Fruit fly (Drosophila melanogaster): ENCODE measurements around the gene TM9SF2.

The TM9SF2 gene

dm6 chr2L:20761951-20762538, 27.9 kb upstream of the TM9SF2 start (continued):
- TF ChIP-seq net (GFP tag; optimal IDR thresholded peaks at IDR 0.05) (peak; percentile 81), OdsH (GFP tag; optimal IDR thresholded peaks at IDR 0.05) (peak; percentile 80), Smox (GFP tag; optimal IDR thresholded peaks at IDR 0.05) (peak; percentile 78), Sox14 (GFP tag; optimal IDR thresholded peaks at IDR 0.05) (peak; percentile 52), Hr4 (GFP tag; optimal IDR thresholded peaks at IDR 0.05) (peak; percentile 68), pdm3 (GFP tag; optimal IDR thresholded peaks at IDR 0.05) (peak; percentile 74), Sox15 (GFP tag; optimal IDR thresholded peaks at IDR 0.05) (peak; percentile 67), Lpt (GFP tag; optimal IDR thresholded peaks at IDR 0.05) (peak; percentile 57), lz (GFP tag; optimal IDR thresholded peaks at IDR 0.05) (peak; percentile 71), CG10631 (GFP tag; optimal IDR thresholded peaks at IDR 0.05) (peak; percentile 76), Met (GFP tag; optimal IDR thresholded peaks at IDR 0.05) (peak; percentile 83), Gug (GFP tag; IDR thresholded peaks at IDR 0.05) (peak; percentile 84), Blimp-1 (GFP tag; optimal IDR thresholded peaks at IDR 0.05) (peak; percentile 48), CG9139 (GFP tag; optimal IDR thresholded peaks at IDR 0.05) (peak; percentile 68), CG15336 (GFP tag; IDR thresholded peaks at IDR 0.05) (peak; percentile 84), dac (GFP tag; optimal IDR thresholded peaks at IDR 0.05) (peak; percentile 0), Eip78C (GFP tag) (peak; percentile 95), CG6163 (GFP tag; IDR thresholded peaks at IDR 0.05) (peak; percentile 86), CG10669 (GFP tag; optimal IDR thresholded peaks at IDR 0.05) (peak; percentile 80), Hr39 (GFP tag; optimal IDR thresholded peaks at IDR 0.05) (peak; percentile 50), fd85E (GFP tag; optimal IDR thresholded peaks at IDR 0.05) (peak; percentile 30), dsx (GFP tag; optimal IDR thresholded peaks at IDR 0.05; ENCODE audit: poor library complexity, severe bottlenecking) (no peak), Ets96B (tag; optimal IDR thresholded peaks at IDR 0.05) (peak; percentile 70), Hr38 (GFP tag; optimal IDR thresholded peaks at IDR 0.05) (no peak), CG34406 (GFP tag; optimal IDR thresholded peaks at IDR 0.05) (peak; percentile 86), CG6808 (GFP tag; optimal IDR thresholded peaks at IDR 0.05) (peak; percentile 60), CG11902 (GFP tag; optimal IDR thresholded peaks at IDR 0.05) (peak; percentile 73), CG4318 (GFP tag; optimal IDR thresholded peaks at IDR 0.05) (peak; percentile 29), cyc (GFP tag; optimal IDR thresholded peaks at IDR 0.05) (peak; percentile 77), CG3032 (tag; optimal IDR thresholded peaks at IDR 0.05) (peak; percentile 74), achi (GFP tag; optimal IDR thresholded peaks at IDR 0.05) (peak; percentile 79), salr (GFP tag; optimal IDR thresholded peaks at IDR 0.05) (peak; percentile 41 to 56), fd59A (GFP tag; optimal IDR thresholded peaks at IDR 0.05) (peak; percentile 54)

dm6 chr2L:20760956-20761355, 26.8 kb upstream of the TM9SF2 start:
- TF ChIP-seq CG7368 (GFP tag; optimal IDR thresholded peaks at IDR 0.05) = no peak
- no peak for TF ChIP-seq Hr4 (GFP tag; optimal IDR thresholded peaks at IDR 0.05)
- TF ChIP-seq vri (GFP tag; optimal IDR thresholded peaks at IDR 0.05) = peak; percentile 65
- no peak for TF ChIP-seq Sox102F (GFP tag; optimal IDR thresholded peaks at IDR 0.05)
- no peak for TF ChIP-seq CG10631 (GFP tag; optimal IDR thresholded peaks at IDR 0.05)
- TF ChIP-seq Gug (GFP tag; IDR thresholded peaks at IDR 0.05) = no peak
- TF ChIP-seq CG8119 (GFP tag; IDR thresholded peaks at IDR 0.05) = no peak
- no peak for TF ChIP-seq fd85E (GFP tag; optimal IDR thresholded peaks at IDR 0.05)
- TF ChIP-seq pdm3 (GFP tag; optimal IDR thresholded peaks at IDR 0.05) = no peak
- TF ChIP-seq esn (GFP tag; optimal IDR thresholded peaks at IDR 0.05) = no peak
- TF ChIP-seq CG34406 (GFP tag; optimal IDR thresholded peaks at IDR 0.05) = no peak
- peak; percentile 17 for TF ChIP-seq Eip93F (GFP tag; optimal IDR thresholded peaks at IDR 0.05)
- no peak for TF ChIP-seq CG9139 (GFP tag; optimal IDR thresholded peaks at IDR 0.05)
- TF ChIP-seq CG6792 (GFP tag; optimal IDR thresholded peaks at IDR 0.05) = no peak
- TF ChIP-seq acj6 (GFP tag; optimal IDR thresholded peaks at IDR 0.05) = no peak
- TF ChIP-seq dsx (GFP tag; optimal IDR thresholded peaks at IDR 0.05; ENCODE audit: poor library complexity, severe bottlenecking) = no peak
- TF ChIP-seq CG11762 (GFP tag; optimal IDR thresholded peaks at IDR 0.05; ENCODE audit: insufficient read depth) = no peak
- TF ChIP-seq CG8632 (GFP tag; optimal IDR thresholded peaks at IDR 0.05) = no peak
- TF ChIP-seq spab (GFP tag; optimal IDR thresholded peaks at IDR 0.05) = no peak
- TF ChIP-seq Hr39 (GFP tag; optimal IDR thresholded peaks at IDR 0.05) = no peak
- TF ChIP-seq svp (GFP tag) = peak; percentile 64
- TF ChIP-seq Smox (GFP tag; optimal IDR thresholded peaks at IDR 0.05) = no peak

Measured in whole organism, prepupa.